Fruit fly (Drosophila melanogaster) Kc167 (cell line): ENCODE results near the gene slow.

Experiments
- Myc ChIP-seq: fragments of >200 bp; optimal IDR thresholded peaks from 2 replicates; lab custom pipeline; 2017; ENCODE audit warnings: missing external identifiers
- Sin3A ChIP-seq: fragments of >200 bp; optimal IDR thresholded peaks from 2 replicates; lab custom pipeline; 2018; ENCODE audit warnings: missing external identifiers
- h ChIP-seq: fragments of >200 bp; optimal IDR thresholded peaks from 3 replicates; lab custom pipeline; 2018; ENCODE audit warnings: missing external identifiers
- insv ChIP-seq: fragments of >200 bp; optimal IDR thresholded peaks from 3 replicates; lab custom pipeline; 2018; ENCODE audit warnings: missing external identifiers
- psq ChIP-seq: fragments of >200 bp; optimal IDR thresholded peaks from 2 replicates; lab custom pipeline; 2017; ENCODE audit warnings: missing external identifiers

DNA sequence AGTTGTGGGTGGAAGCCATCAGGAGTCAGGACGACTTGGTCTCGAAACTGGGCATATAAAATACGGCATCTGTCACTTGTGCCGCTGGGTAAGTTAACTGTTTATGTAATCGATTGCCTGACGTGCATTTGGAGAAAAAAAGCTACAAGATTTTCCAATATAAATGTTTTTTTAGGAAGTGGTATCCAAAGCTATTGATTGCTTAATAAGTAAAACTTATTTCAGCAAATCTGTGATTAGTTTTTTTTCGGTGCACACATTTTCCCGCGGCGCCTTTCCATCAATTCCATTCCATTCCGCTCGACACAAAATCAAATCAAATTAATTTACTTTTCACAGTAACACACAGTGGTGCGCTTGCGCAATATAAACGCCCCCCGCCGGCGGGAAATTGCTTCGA, 44.7 kb upstream of the slow start:
- TF ChIP-seq psq (lab: Kevin White, UChicago) = no peak
- TF ChIP-seq h (lab: Kevin White, UChicago) = no peak
- TF ChIP-seq Myc (lab: Kevin White, UChicago) = no peak
- no peak for TF ChIP-seq insv (lab: Kevin White, UChicago)
- no peak for TF ChIP-seq Sin3A (lab: Kevin White, UChicago)
